Fruit fly (Drosophila melanogaster): Measurements from ENCODE around the gene CG16986.

DNA sequence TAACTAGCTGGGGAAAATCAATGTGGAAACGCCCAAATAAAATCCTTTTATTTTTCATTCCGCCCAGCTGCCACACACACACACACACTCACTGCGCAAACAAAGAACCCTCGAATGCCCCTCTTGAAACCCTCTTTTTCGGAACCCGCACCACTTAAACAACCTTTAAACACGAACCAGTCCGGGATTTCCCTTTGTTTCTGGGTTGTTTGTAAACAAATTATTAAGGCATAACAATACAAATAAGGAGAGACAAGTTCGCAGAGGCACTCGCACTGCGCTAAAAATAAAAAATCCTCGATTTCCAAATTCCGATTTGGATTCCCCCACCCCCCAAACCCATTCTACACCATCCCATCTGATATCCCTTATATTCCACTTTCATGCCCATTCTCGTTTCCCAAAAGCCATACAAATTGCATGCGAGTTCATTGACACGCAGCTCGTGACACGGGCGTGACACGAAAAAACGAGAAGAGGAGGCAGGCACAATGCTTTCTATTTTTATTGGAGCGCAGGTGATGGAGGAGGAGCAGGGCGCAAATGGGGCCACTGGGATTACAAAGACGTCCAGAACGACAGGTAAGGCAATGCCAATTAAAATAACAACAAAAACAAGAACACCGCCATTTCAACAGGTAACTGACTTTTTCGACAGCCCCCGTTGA, 20.4 kb upstream of the CG16986 start:
- TF ChIP-seq psq (optimal IDR thresholded peaks at IDR 0.05) (no peak), pan (optimal IDR thresholded peaks at IDR 0.05) (no peak)
